Worm (Caenorhabditis elegans): Measurements from ENCODE around the gene C06C3.3.

DNA sequence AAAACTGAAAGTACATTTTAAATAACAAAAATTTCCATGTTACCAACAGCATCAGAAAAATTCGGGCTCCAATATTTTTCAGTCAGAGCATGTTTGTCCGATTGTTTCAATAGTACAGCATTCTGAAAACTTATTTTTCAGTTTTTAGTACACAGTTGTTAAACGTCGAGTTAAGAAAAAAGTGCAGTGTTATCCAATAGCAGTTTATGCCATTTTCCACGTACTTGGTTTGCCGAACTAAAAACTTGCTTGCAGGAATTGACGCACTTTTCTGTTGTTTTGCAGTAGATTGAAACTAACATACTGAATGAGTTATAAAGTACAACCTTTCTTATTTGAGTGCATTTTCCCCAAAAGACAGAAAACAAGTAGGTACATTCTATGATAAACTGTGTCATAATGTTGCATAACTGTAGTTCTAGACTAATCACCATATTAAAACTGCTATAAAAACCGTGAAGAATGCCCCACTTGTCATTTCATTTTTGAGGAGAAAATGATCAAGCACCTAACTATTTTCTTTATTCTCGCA lies 26.1 kb upstream of the C06C3.3 start, which contains the start of the genes Y51B9A.14 and Y51B9A.8:
- no peak for TF ChIP-seq ztf-11 (tag; optimal IDR thresholded peaks at IDR 0.05)
- TF ChIP-seq nhr-237 (tag; optimal IDR thresholded peaks at IDR 0.05) = no peak
- no peak for TF ChIP-seq nhr-28 (tag; optimal IDR thresholded peaks at IDR 0.05)
- TF ChIP-seq unc-130 (tag; optimal IDR thresholded peaks at IDR 0.05) = no peak
- no peak for TF ChIP-seq lsy-2 (tag; optimal IDR thresholded peaks at IDR 0.05)

Measured in whole organism, L1 larva.